Worm (Caenorhabditis elegans) whole organism, L2 larva: ENCODE data around the gene Y39G8C.2.

Experiments
- F13H6.1 ChIP-seq: sonication (generic microtip); optimal IDR thresholded peaks from 2 replicates; lab custom pipeline; 2016; ENCODE audit warnings: missing genetic modification characterization, missing compliant biosample characterization
- R02D3.7 ChIP-seq: fragments of 150-350 bp; optimal IDR thresholded peaks from 2 replicates; lab custom pipeline; 2014; ENCODE audit warnings: missing biosample characterization, missing genetic modification characterization
- Y55F3AM.14 ChIP-seq: fragments of 200-800 bp; sonication (Bioruptor generic); optimal IDR thresholded peaks from 2 replicates; lab custom pipeline; 2018; ENCODE audit warnings: mild to moderate bottlenecking, missing genetic modification characterization, missing compliant biosample characterization
- ZK546.5 ChIP-seq: sonication (generic microtip); optimal IDR thresholded peaks from 2 replicates; lab custom pipeline; 2017; ENCODE audit warnings: missing biosample characterization, missing genetic modification characterization
- blmp-1 ChIP-seq: sonication (generic microtip); optimal IDR thresholded peaks from 2 replicates; lab custom pipeline; 2017; ENCODE audit warnings: missing genetic modification characterization, mild to moderate bottlenecking, missing compliant biosample characterization, antibody characterized with exemption, moderate library complexity; ENCODE audit not compliant: insufficient read depth
- ceh-82 ChIP-seq: fragments of 150-350 bp; optimal IDR thresholded peaks from 2 replicates; lab custom pipeline; 2014; ENCODE audit warnings: missing biosample characterization, missing genetic modification characterization
- crh-2 ChIP-seq: sonication (generic microtip); optimal IDR thresholded peaks from 2 replicates; lab custom pipeline; 2017; ENCODE audit warnings: missing biosample characterization, missing genetic modification characterization
- dmd-4 ChIP-seq: sonication (generic microtip); optimal IDR thresholded peaks from 2 replicates; lab custom pipeline; 2017; ENCODE audit warnings: missing biosample characterization, missing genetic modification characterization
- egl-27 ChIP-seq: sonication (generic microtip); optimal IDR thresholded peaks from 3 replicates; lab custom pipeline; 2017; ENCODE audit warnings: missing biosample characterization, missing genetic modification reagents, missing genetic modification characterization
- elt-1 ChIP-seq: fragments of 150-350 bp; optimal IDR thresholded peaks from 2 replicates; lab custom pipeline; 2014; ENCODE audit warnings: missing biosample characterization, missing genetic modification characterization
- gmeb-1 ChIP-seq: fragments of 150-350 bp; optimal IDR thresholded peaks from 2 replicates; lab custom pipeline; 2014; ENCODE audit warnings: missing biosample characterization, missing genetic modification characterization
- lin-13 ChIP-seq: fragments of 150-350 bp; optimal IDR thresholded peaks from 2 replicates; lab custom pipeline; 2014; ENCODE audit warnings: missing biosample characterization, missing genetic modification reagents, missing genetic modification characterization
- lsy-2 ChIP-seq, 2 experiments: fragments of 150-350 bp in 1 of 2; sonication (generic microtip) in 1 of 2; optimal IDR thresholded peaks; 2 replicates each; lab custom pipeline; 2014 to 2017; ENCODE audit warnings: missing biosample characterization in 2 of 2, missing genetic modification characterization in 2 of 2
- mab-5 ChIP-seq: fragments of 150-350 bp; optimal IDR thresholded peaks from 2 replicates; lab custom pipeline; 2014; ENCODE audit warnings: missing biosample characterization, missing genetic modification characterization
- mbf-1 ChIP-seq: sonication (generic microtip); optimal IDR thresholded peaks from 2 replicates; lab custom pipeline; 2017; ENCODE audit warnings: missing biosample characterization, missing genetic modification characterization
- mdl-1 ChIP-seq, 2 experiments: fragments of 150-350 bp in 1 of 2; sonication (generic microtip) in 1 of 2; optimal IDR thresholded peaks; 2 replicates each; lab custom pipeline; 2017; ENCODE audit warnings: missing biosample characterization in 2 of 2, missing genetic modification characterization in 2 of 2
- nhr-12 ChIP-seq: fragments of 150-350 bp; optimal IDR thresholded peaks from 2 replicates; lab custom pipeline; 2014; ENCODE audit warnings: missing biosample characterization, missing genetic modification characterization
- nhr-129 ChIP-seq: fragments of 150-350 bp; optimal IDR thresholded peaks from 2 replicates; lab custom pipeline; 2014; ENCODE audit warnings: missing biosample characterization, missing genetic modification characterization
- nhr-21 ChIP-seq: fragments of 150-350 bp; optimal IDR thresholded peaks from 2 replicates; lab custom pipeline; 2014; ENCODE audit warnings: missing biosample characterization, missing genetic modification characterization
- nhr-237 ChIP-seq: fragments of 150-350 bp; optimal IDR thresholded peaks from 2 replicates; lab custom pipeline; 2014; ENCODE audit warnings: missing biosample characterization, missing genetic modification characterization
- nhr-25 ChIP-seq: fragments of 150-350 bp; sonication (generic microtip); optimal IDR thresholded peaks from 3 replicates; lab custom pipeline; 2014; ENCODE audit warnings: missing biosample characterization, missing genetic modification characterization
- nhr-6 ChIP-seq: fragments of 150-350 bp; optimal IDR thresholded peaks from 2 replicates; lab custom pipeline; 2014; ENCODE audit warnings: missing biosample characterization, missing genetic modification characterization
- nhr-77 ChIP-seq: fragments of 150-350 bp; optimal IDR thresholded peaks from 2 replicates; lab custom pipeline; 2014; ENCODE audit warnings: missing biosample characterization, missing genetic modification characterization
- peb-1 ChIP-seq: fragments of 150-350 bp; optimal IDR thresholded peaks from 2 replicates; lab custom pipeline; 2014; ENCODE audit warnings: missing biosample characterization, missing genetic modification characterization
- sem-4 ChIP-seq: fragments of 150-350 bp; optimal IDR thresholded peaks from 2 replicates; lab custom pipeline; 2014; ENCODE audit warnings: missing biosample characterization, missing genetic modification reagents, missing genetic modification characterization
- skn-1 ChIP-seq: sonication (generic microtip); optimal IDR thresholded peaks from 2 replicates; lab custom pipeline; 2017; ENCODE audit warnings: missing biosample characterization, missing genetic modification characterization
- sma-3 ChIP-seq: sonication (generic microtip); optimal IDR thresholded peaks from 2 replicates; lab custom pipeline; 2016; ENCODE audit warnings: missing genetic modification reagents, missing genetic modification characterization, missing compliant biosample characterization
- snpc-4 ChIP-seq: fragments of 150-350 bp; optimal IDR thresholded peaks from 2 replicates; lab custom pipeline; 2014; ENCODE audit warnings: missing biosample characterization, missing genetic modification characterization
- unc-39 ChIP-seq: fragments of 150-350 bp; optimal IDR thresholded peaks from 2 replicates; lab custom pipeline; 2014; ENCODE audit warnings: missing biosample characterization, missing genetic modification characterization
- unc-55 ChIP-seq: fragments of 150-350 bp; sonication (generic microtip); optimal IDR thresholded peaks from 3 replicates; lab custom pipeline; 2014; ENCODE audit warnings: missing biosample characterization, missing genetic modification reagents, missing genetic modification characterization
- unc-62 ChIP-seq: fragments of 150-350 bp; optimal IDR thresholded peaks from 2 replicates; lab custom pipeline; 2014; ENCODE audit warnings: missing biosample characterization, missing genetic modification reagents, missing genetic modification characterization
- zag-1 ChIP-seq: fragments of 150-350 bp; optimal IDR thresholded peaks from 2 replicates; lab custom pipeline; 2014; ENCODE audit warnings: missing biosample characterization, missing genetic modification characterization
- ztf-1 ChIP-seq: fragments of 200-800 bp; sonication (Bioruptor generic); conservative IDR thresholded peaks from 2 replicates; pipeline ENCODE4 v1.3.6; 2022; ENCODE audit warnings: missing genetic modification characterization, missing compliant biosample characterization

The Y39G8C.2 gene

ce11 chrII:14142098-14142554, 44.7 kb upstream of the Y39G8C.2 start, which contains the start of gene cacn-1:
TSS of gene cacn-1 (minus strand) at chrII:14142148.
- TF ChIP-seq unc-55 (GFP tag; lab: Kevin White, UChicago): peak; percentile 42
- peak; percentile 25 for TF ChIP-seq crh-2 (tag; lab: Kevin White, UChicago)
- peak; percentile 24 for TF ChIP-seq F13H6.1 (tag; lab: Kevin White, UChicago)
- TF ChIP-seq lin-13 (GFP tag; lab: Kevin White, UChicago): peak; percentile 3
- TF ChIP-seq sma-3 (GFP tag; lab: Kevin White, UChicago): peak; percentile 65
- peak; percentile 2 for TF ChIP-seq nhr-129 (tag; lab: Kevin White, UChicago)
- peak; percentile 35 for TF ChIP-seq gmeb-1
- TF ChIP-seq lsy-2 (tag; optimal IDR thresholded peaks at IDR 0.05; lab: Kevin White, UChicago): peak; percentile 27 to 64

- TF ChIP-seq nhr-25: no peak
- no peak for TF ChIP-seq nhr-6 (tag; lab: Kevin White, UChicago)
- no peak for TF ChIP-seq elt-1 (tag; lab: Kevin White, UChicago)
- TF ChIP-seq dmd-4 (tag; lab: Kevin White, UChicago): no peak
- TF ChIP-seq ZK546.5 (tag; lab: Kevin White, UChicago): no peak
- TF ChIP-seq unc-55 (GFP tag; lab: Kevin White, UChicago): no peak
- no peak for TF ChIP-seq mdl-1 (tag; optimal IDR thresholded peaks at IDR 0.05; lab: Kevin White, UChicago)
- no peak for TF ChIP-seq ceh-82
- TF ChIP-seq gmeb-1: no peak
- TF ChIP-seq mab-5: no peak
- no peak for TF ChIP-seq sma-3 (GFP tag; lab: Kevin White, UChicago)
Measured at ce11 chrII:14138849-14139419, 41.5 kb upstream of the Y39G8C.2 start.

DNA sequence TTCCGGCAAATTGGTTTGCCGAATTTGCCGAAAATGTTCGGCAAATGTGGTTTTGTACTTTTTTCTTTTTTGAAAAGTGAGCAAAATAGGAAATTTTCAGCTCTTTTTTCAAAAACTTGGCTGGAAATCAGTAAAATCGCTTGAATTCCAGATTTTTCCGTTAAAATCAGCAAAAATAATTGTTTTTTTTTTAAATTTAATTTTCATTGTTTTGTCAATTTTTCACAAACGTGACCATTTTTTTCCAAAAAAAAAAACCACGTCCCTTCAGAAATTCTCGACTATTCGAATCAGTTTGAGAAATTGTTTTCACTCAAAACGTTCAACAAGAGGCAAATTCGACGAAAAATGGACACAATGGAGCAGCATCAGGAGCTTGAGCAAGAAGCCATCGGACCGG, 40.1 kb upstream of the Y39G8C.2 start, which contains the start of gene K09E4.1:
Gene K09E4.1 (plus strand): TSS at position 301 of the 400 bp plus-strand sequence.
- no peak for TF ChIP-seq sem-4
- no peak for TF ChIP-seq ceh-82
- TF ChIP-seq nhr-21 (tag; lab: Kevin White, UChicago): no peak
- no peak for TF ChIP-seq nhr-6 (tag; lab: Kevin White, UChicago)
- no peak for TF ChIP-seq nhr-237
- TF ChIP-seq egl-27 (tag; lab: Kevin White, UChicago): no peak
- no peak for TF ChIP-seq snpc-4 (tag; lab: Kevin White, UChicago)
- TF ChIP-seq mbf-1: no peak
- no peak for TF ChIP-seq R02D3.7 (tag; lab: Kevin White, UChicago)

- TF ChIP-seq zag-1 (tag; lab: Kevin White, UChicago): no peak
- TF ChIP-seq unc-39 (tag; lab: Kevin White, UChicago): no peak
- TF ChIP-seq ztf-1 (GFP tag; lab: Robert Waterston, UW): no peak
- no peak for TF ChIP-seq F13H6.1 (tag; lab: Kevin White, UChicago)
- no peak for TF ChIP-seq unc-55 (GFP tag; lab: Kevin White, UChicago)
- TF ChIP-seq blmp-1: no peak
- no peak for TF ChIP-seq skn-1 (tag; lab: Kevin White, UChicago)
- no peak for TF ChIP-seq nhr-21 (tag; lab: Kevin White, UChicago)
- no peak for TF ChIP-seq peb-1 (tag; lab: Kevin White, UChicago)
- no peak for TF ChIP-seq unc-62
- no peak for TF ChIP-seq lsy-2 (tag; optimal IDR thresholded peaks at IDR 0.05; lab: Kevin White, UChicago)
- no peak for TF ChIP-seq nhr-12 (tag; lab: Kevin White, UChicago)
- no peak for TF ChIP-seq egl-27 (tag; lab: Kevin White, UChicago)
- no peak for TF ChIP-seq nhr-77 (tag; lab: Kevin White, UChicago)
- TF ChIP-seq Y55F3AM.14: no peak
- TF ChIP-seq, all 48 proteins: peak for 0
Measured at ce11 chrII:14136302-14136701, 38.9 kb upstream of the Y39G8C.2 start.

DNA sequence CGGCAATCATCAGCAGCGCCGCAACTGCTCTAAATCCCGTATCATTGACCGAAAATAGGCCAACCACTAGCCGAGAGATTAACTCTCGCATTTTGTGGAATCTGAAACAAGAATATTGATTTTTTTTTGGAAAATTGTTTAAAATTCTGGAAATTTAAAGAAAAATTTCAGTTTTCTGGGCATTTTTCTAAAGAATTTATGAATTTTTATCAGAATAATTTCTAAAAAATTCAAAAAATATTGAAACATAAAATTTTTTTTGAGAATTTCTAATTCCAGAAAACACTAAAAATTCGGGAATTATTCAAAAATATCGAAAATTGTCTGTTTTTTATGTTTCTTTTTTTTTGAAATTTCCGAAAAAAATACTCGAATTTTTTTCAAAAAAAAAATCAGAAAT, 35.3 kb upstream of the Y39G8C.2 start, which contains the start of gene algn-3:
Gene algn-3 (minus strand): TSS at position 101 of the 400 bp plus-strand sequence.
- TF ChIP-seq elt-1 (tag; lab: Kevin White, UChicago): no peak
- TF ChIP-seq unc-39 (tag; lab: Kevin White, UChicago): no peak
- no peak for TF ChIP-seq mdl-1 (tag; optimal IDR thresholded peaks at IDR 0.05; lab: Kevin White, UChicago)
